Fruit fly (Drosophila melanogaster) whole organism, embryonic: ENCODE measurements around the gene CG17109.

ENCODE experiments used
- BEAF-32 ChIP-seq: fragments of 200-800 bp; sonication (Bioruptor generic); optimal IDR thresholded peaks from 3 replicates; lab custom pipeline; 2017; ENCODE audit warnings: missing biosample characterization, missing genetic modification characterization, mild to moderate bottlenecking, moderate library complexity, missing genetic modification reagents
- CG10462 ChIP-seq: fragments of 200-800 bp; sonication (Bioruptor generic); optimal IDR thresholded peaks from 2 replicates; lab custom pipeline; 2016; ENCODE audit warnings: missing biosample characterization, missing genetic modification characterization
- CG10959 ChIP-seq: fragments of 200-800 bp; sonication (Bioruptor generic); IDR thresholded peaks from 2 replicates; pipeline ENCODE4 v1.3.6; 2022; ENCODE audit warnings: missing biosample characterization, missing genetic modification characterization
- CG11085 ChIP-seq: fragments of 200-800 bp; sonication (Bioruptor generic); IDR thresholded peaks from 2 replicates; pipeline ENCODE4 v1.3.6; 2022; ENCODE audit warnings: missing biosample characterization, missing genetic modification characterization
- CG11398 ChIP-seq: fragments of 200-800 bp; sonication (Bioruptor generic); optimal IDR thresholded peaks from 2 replicates; lab custom pipeline; 2016; ENCODE audit warnings: missing biosample characterization, missing genetic modification characterization
- CG12071 ChIP-seq: fragments of 200-800 bp; sonication (Bioruptor generic); optimal IDR thresholded peaks from 3 replicates; lab custom pipeline; 2018; ENCODE audit warnings: missing biosample characterization, mild to moderate bottlenecking, missing genetic modification characterization
- CG1233 ChIP-seq: fragments of 200-800 bp; sonication (Bioruptor generic); optimal IDR thresholded peaks from 4 replicates; lab custom pipeline; 2018; ENCODE audit warnings: missing biosample characterization, mild to moderate bottlenecking, missing genetic modification characterization
- CG15514 ChIP-seq: fragments of 200-800 bp; sonication (Bioruptor generic); optimal IDR thresholded peaks from 3 replicates; lab custom pipeline; 2017; ENCODE audit warnings: missing biosample characterization, missing genetic modification characterization, mild to moderate bottlenecking, moderate library complexity, missing genetic modification reagents
- CG18262 ChIP-seq: fragments of 200-800 bp; optimal IDR thresholded peaks from 3 replicates; lab custom pipeline; 2019; ENCODE audit warnings: missing biosample characterization, mild to moderate bottlenecking, missing genetic modification characterization, moderate library complexity
- CG18599 ChIP-seq: fragments of 200-800 bp; sonication (Bioruptor generic); optimal IDR thresholded peaks from 3 replicates; lab custom pipeline; 2017; ENCODE audit warnings: missing biosample characterization, missing genetic modification characterization, mild to moderate bottlenecking, moderate library complexity, missing genetic modification reagents
- CG2129 ChIP-seq: fragments of 200-800 bp; sonication (Bioruptor generic); IDR thresholded peaks from 2 replicates; pipeline ENCODE4 v1.3.6; 2022; ENCODE audit warnings: missing biosample characterization, missing genetic modification characterization; ENCODE audit not compliant: partially characterized antibody
- CG30020 ChIP-seq: fragments of 200-800 bp; optimal IDR thresholded peaks from 2 replicates; lab custom pipeline; 2019; ENCODE audit warnings: missing biosample characterization, mild to moderate bottlenecking, missing genetic modification characterization, moderate library complexity
- CG30431 ChIP-seq: fragments of 200-800 bp; sonication (Bioruptor generic); optimal IDR thresholded peaks from 2 replicates; lab custom pipeline; 2017; ENCODE audit warnings: missing biosample characterization, missing genetic modification characterization
- CG32772 ChIP-seq: fragments of 200-800 bp; sonication (Bioruptor generic); IDR thresholded peaks from 2 replicates; pipeline ENCODE4 v1.3.6; 2022; ENCODE audit warnings: missing biosample characterization, missing genetic modification characterization
- CG3281 ChIP-seq: fragments of 200-800 bp; sonication (Bioruptor generic); optimal IDR thresholded peaks from 3 replicates; lab custom pipeline; 2017; ENCODE audit warnings: missing biosample characterization, mild to moderate bottlenecking, missing genetic modification characterization
- CG33213 ChIP-seq: fragments of 200-800 bp; sonication (Bioruptor generic); optimal IDR thresholded peaks from 3 replicates; lab custom pipeline; 2016; ENCODE audit warnings: missing biosample characterization, missing genetic modification characterization
- CG4617 ChIP-seq: fragments of 200-800 bp; sonication (Bioruptor generic); optimal IDR thresholded peaks from 3 replicates; lab custom pipeline; 2016; ENCODE audit warnings: missing biosample characterization, missing genetic modification characterization, borderline replicate concordance
- CG7556 ChIP-seq: fragments of 200-800 bp; sonication (Bioruptor generic); optimal IDR thresholded peaks from 2 replicates; lab custom pipeline; 2017; ENCODE audit warnings: missing biosample characterization, mild to moderate bottlenecking, missing genetic modification characterization
- CG7928 ChIP-seq: fragments of 200-800 bp; sonication (Bioruptor generic); optimal IDR thresholded peaks from 2 replicates; lab custom pipeline; 2017; ENCODE audit warnings: missing biosample characterization, mild to moderate bottlenecking, missing genetic modification characterization
- CG8359 ChIP-seq: fragments of 200-800 bp; sonication (Bioruptor generic); optimal IDR thresholded peaks from 2 replicates; lab custom pipeline; 2017; ENCODE audit warnings: missing biosample characterization, mild to moderate bottlenecking, missing genetic modification characterization, borderline replicate concordance
- CG9797 ChIP-seq: fragments of 200-800 bp; sonication (Bioruptor generic); optimal IDR thresholded peaks from 3 replicates; lab custom pipeline; 2018; ENCODE audit warnings: missing biosample characterization, mild to moderate bottlenecking, missing genetic modification characterization
- CG9876 ChIP-seq: fragments of 200-800 bp; sonication (Bioruptor generic); optimal IDR thresholded peaks from 2 replicates; lab custom pipeline; 2016; ENCODE audit warnings: missing biosample characterization, missing genetic modification characterization
- ERR ChIP-seq: fragments of 200-800 bp; sonication (Bioruptor generic); optimal IDR thresholded peaks from 2 replicates; lab custom pipeline; 2016; ENCODE audit warnings: missing biosample characterization, missing genetic modification characterization
- Fer1 ChIP-seq: fragments of 200-800 bp; sonication (Bioruptor generic); optimal IDR thresholded peaks from 2 replicates; lab custom pipeline; 2017; ENCODE audit warnings: missing biosample characterization, mild to moderate bottlenecking, missing genetic modification characterization
- HmgD ChIP-seq: fragments of 200-800 bp; sonication (Bioruptor generic); optimal IDR thresholded peaks from 3 replicates; lab custom pipeline; 2016; ENCODE audit warnings: missing biosample characterization, missing genetic modification characterization
- Hmr ChIP-seq: fragments of 200-800 bp; sonication (Bioruptor generic); optimal IDR thresholded peaks from 3 replicates; lab custom pipeline; 2017; ENCODE audit warnings: mild to moderate bottlenecking, missing biosample characterization, missing genetic modification reagents, missing genetic modification characterization
- Lpt ChIP-seq: fragments of >200 bp; optimal IDR thresholded peaks from 2 replicates; lab custom pipeline; 2018; ENCODE audit warnings: missing biosample characterization, missing genetic modification characterization
- MBD-R2 ChIP-seq: fragments of 200-800 bp; sonication (Bioruptor generic); IDR thresholded peaks from 2 replicates; pipeline ENCODE4 v1.3.6; 2022; ENCODE audit warnings: missing biosample characterization, missing genetic modification characterization
- NK7.1 ChIP-seq: fragments of 200-800 bp; sonication (Bioruptor generic); optimal IDR thresholded peaks from 3 replicates; lab custom pipeline; 2016; ENCODE audit warnings: missing biosample characterization, missing genetic modification characterization
- PHDP ChIP-seq: fragments of 200-800 bp; sonication (Bioruptor generic); optimal IDR thresholded peaks from 3 replicates; lab custom pipeline; 2018; ENCODE audit warnings: missing biosample characterization, mild to moderate bottlenecking, missing genetic modification characterization, moderate library complexity
- Side ChIP-seq: fragments of 200-800 bp; sonication (Bioruptor generic); optimal IDR thresholded peaks from 2 replicates; lab custom pipeline; 2016; ENCODE audit warnings: missing biosample characterization, missing genetic modification characterization
- Sin3A ChIP-seq: fragments of >200 bp; optimal IDR thresholded peaks from 2 replicates; lab custom pipeline; 2018
- Six4 ChIP-seq: fragments of 200-800 bp; sonication (Bioruptor generic); optimal IDR thresholded peaks from 2 replicates; lab custom pipeline; 2016; ENCODE audit warnings: missing biosample characterization, missing genetic modification characterization
- az2 ChIP-seq: fragments of 200-800 bp; sonication (Bioruptor generic); optimal IDR thresholded peaks from 3 replicates; lab custom pipeline; 2016; ENCODE audit warnings: missing biosample characterization, missing genetic modification characterization
- bigmax ChIP-seq: fragments of 200-800 bp; sonication (Bioruptor generic); optimal IDR thresholded peaks from 2 replicates; lab custom pipeline; 2018; ENCODE audit warnings: missing biosample characterization, mild to moderate bottlenecking, missing genetic modification characterization
- bowl ChIP-seq: fragments of 200-800 bp; sonication (Bioruptor generic); IDR thresholded peaks from 2 replicates; pipeline ENCODE4 v1.3.6; 2022; ENCODE audit warnings: missing biosample characterization, missing genetic modification characterization
- chinmo ChIP-seq: fragments of 200-800 bp; sonication (Bioruptor generic); IDR thresholded peaks from 4 replicates; pipeline ENCODE4 v1.3.6; 2022; ENCODE audit warnings: missing biosample characterization, missing genetic modification characterization; ENCODE audit not compliant: partially characterized antibody
- ci ChIP-seq: fragments of 200-800 bp; sonication (Bioruptor generic); IDR thresholded peaks from 3 replicates; pipeline ENCODE4 v1.3.6; 2022; ENCODE audit warnings: missing biosample characterization, missing genetic modification characterization
- croc ChIP-seq: fragments of 200-800 bp; sonication (Bioruptor generic); conservative IDR thresholded peaks from 3 replicates; pipeline ENCODE4 v1.3.6; 2022; ENCODE audit warnings: missing biosample characterization, missing genetic modification characterization
- en ChIP-seq: fragments of 200-800 bp; sonication (Bioruptor generic); optimal IDR thresholded peaks from 2 replicates; lab custom pipeline; 2016; ENCODE audit warnings: missing biosample characterization, missing genetic modification characterization
- ham ChIP-seq: fragments of 200-800 bp; sonication (Bioruptor generic); IDR thresholded peaks from 2 replicates; pipeline ENCODE4 v1.3.6; 2022; ENCODE audit warnings: missing biosample characterization, missing genetic modification characterization
- lilli ChIP-seq: fragments of 200-800 bp; sonication (Bioruptor generic); optimal IDR thresholded peaks from 3 replicates; lab custom pipeline; 2016; ENCODE audit warnings: missing biosample characterization, missing genetic modification characterization
- nerfin-2 ChIP-seq: fragments of 200-800 bp; sonication (Bioruptor generic); IDR thresholded peaks from 2 replicates; pipeline ENCODE4 v1.3.6; 2022; ENCODE audit warnings: missing biosample characterization, missing genetic modification characterization; ENCODE audit not compliant: partially characterized antibody
- pan ChIP-seq, 4 experiments: fragments of >200 bp in 3 of 4; fragments of 200-800 bp in 1 of 4; sonication (Bioruptor generic) in 1 of 4; optimal IDR thresholded peaks in 3 of 4; IDR thresholded peaks in 1 of 4; 2 replicates each; pipeline versions ENCODE4 v1.3.6 to Lab custom; 2017 to 2022; ENCODE audit warnings: missing biosample characterization in 2 of 4, missing genetic modification characterization in 2 of 4, mixed read lengths in 1 of 4
- pum ChIP-seq: fragments of 200-800 bp; sonication (Bioruptor generic); optimal IDR thresholded peaks from 2 replicates; lab custom pipeline; 2016; ENCODE audit warnings: missing biosample characterization, missing genetic modification characterization
- sr ChIP-seq: fragments of 200-800 bp; sonication (Bioruptor generic); IDR thresholded peaks from 3 replicates; pipeline ENCODE4 v1.3.6; 2022; ENCODE audit warnings: missing biosample characterization, missing genetic modification characterization
- tap ChIP-seq: fragments of 200-800 bp; optimal IDR thresholded peaks from 3 replicates; lab custom pipeline; 2019; ENCODE audit warnings: missing biosample characterization, mild to moderate bottlenecking, missing genetic modification characterization, moderate library complexity
- tna ChIP-seq: fragments of 200-800 bp; sonication (Bioruptor generic); IDR thresholded peaks from 2 replicates; pipeline ENCODE4 v1.3.6; 2022; ENCODE audit warnings: missing biosample characterization, missing genetic modification characterization; ENCODE audit not compliant: partially characterized antibody
- zfh1 ChIP-seq: fragments of 200-800 bp; sonication (Bioruptor generic); IDR thresholded peaks from 3 replicates; pipeline ENCODE4 v1.3.6; 2022; ENCODE audit warnings: missing biosample characterization, missing genetic modification characterization

Gene CG17109

dm6 chr3R:23117683-23118470 lies 22.4 kb downstream of the CG17109 start, which contains the start of the genes Rassf and CenB1A (continued):
- peak; percentile 24 for TF ChIP-seq CG10462 (GFP tag; lab: Kevin White, UChicago)
- TF ChIP-seq CG2129: no peak
- no peak for TF ChIP-seq bowl
- TF ChIP-seq CG3281: no peak
- TF ChIP-seq bigmax (GFP tag; lab: Kevin White, UChicago): no peak
- peak; percentile 18 for TF ChIP-seq Fer1 (GFP tag; lab: Kevin White, UChicago)
- no peak for TF ChIP-seq CG1233
- TF ChIP-seq ham (GFP tag; lab: Robert Waterston, UW): no peak
- no peak for TF ChIP-seq pan (optimal IDR thresholded peaks at IDR 0.05; lab: Kevin White, UChicago)
- TF ChIP-seq pan (GFP tag; optimal IDR thresholded peaks at IDR 0.05 in 1 of 2, IDR thresholded peaks at IDR 0.05 in 1 of 2): peak in 1 of 2 experiments; percentile 30
- no peak for TF ChIP-seq Lpt (GFP tag; lab: Kevin White, UChicago)
- no peak for TF ChIP-seq nerfin-2
- TF ChIP-seq ERR (GFP tag; lab: Kevin White, UChicago): peak; percentile 34
- TF ChIP-seq PHDP (tag; lab: Kevin White, UChicago): peak; percentile 10
- no peak for TF ChIP-seq CG11398 (GFP tag; lab: Kevin White, UChicago)
- no peak for TF ChIP-seq tap
- no peak for TF ChIP-seq CG32772 (GFP tag; lab: Robert Waterston, UW)
- TF ChIP-seq ci (GFP tag; lab: Robert Waterston, UW): no peak
- no peak for TF ChIP-seq CG7556 (GFP tag; lab: Kevin White, UChicago)
- peak; percentile 36 for TF ChIP-seq CG33213 (GFP tag; lab: Kevin White, UChicago)
- no peak for TF ChIP-seq CG7928 (GFP tag; lab: Kevin White, UChicago)
- no peak for TF ChIP-seq tna (GFP tag; lab: Robert Waterston, UW)
- TF ChIP-seq CG10959: no peak
- peak; percentile 59; the same call in 1 of the 3 replicates for TF ChIP-seq zfh1 (GFP tag; lab: Robert Waterston, UW)
- peak; percentile 29 for TF ChIP-seq CG18262 (tag; lab: Kevin White, UChicago)
- peak; percentile 86 for TF ChIP-seq MBD-R2 (GFP tag; lab: Robert Waterston, UW)
- TF ChIP-seq Hmr: peak; percentile 3
- TF ChIP-seq pum (GFP tag; lab: Kevin White, UChicago): peak; percentile 48
- TF ChIP-seq az2 (GFP tag; lab: Kevin White, UChicago): peak; percentile 18
- peak; percentile 14 for TF ChIP-seq CG9876 (GFP tag; lab: Kevin White, UChicago)
- TF ChIP-seq CG12071: no peak
- TF ChIP-seq CG9797 (GFP tag; lab: Kevin White, UChicago): peak; percentile 67
- TF ChIP-seq NK7.1 (GFP tag; lab: Kevin White, UChicago): no peak
- TF ChIP-seq Side (GFP tag; lab: Kevin White, UChicago): no peak
- TF ChIP-seq HmgD (GFP tag; lab: Kevin White, UChicago): peak; percentile 25
- TF ChIP-seq CG30431 (GFP tag; lab: Kevin White, UChicago): no peak
- TF ChIP-seq CG8359 (GFP tag; lab: Kevin White, UChicago): no peak
- peak; percentile 55 for TF ChIP-seq lilli (GFP tag; lab: Kevin White, UChicago)
- TF ChIP-seq CG30020 (tag; lab: Kevin White, UChicago): peak; percentile 25
- peak; percentile 64 for TF ChIP-seq CG15514 (GFP tag; lab: Kevin White, UChicago)
- TF ChIP-seq chinmo: 0 out of 4 replicates have a peak, but pooled peaks have one; percentile 49
- peak; percentile 43 for TF ChIP-seq CG4617 (GFP tag; lab: Kevin White, UChicago)
- TF ChIP-seq en (GFP tag; lab: Kevin White, UChicago): no peak
- TF ChIP-seq CG11085 (GFP tag; lab: Robert Waterston, UW): no peak
- TF ChIP-seq BEAF-32 (GFP tag; lab: Kevin White, UChicago): peak; percentile 40
- TF ChIP-seq Six4 (GFP tag; lab: Kevin White, UChicago): no peak
- TF ChIP-seq CG18599 (GFP tag; lab: Kevin White, UChicago): peak; percentile 49
- peak; percentile 87 for TF ChIP-seq Sin3A
- no peak for TF ChIP-seq croc
- TF ChIP-seq sr (GFP tag; lab: Robert Waterston, UW): no peak
